Fruit fly (Drosophila melanogaster) whole organism, embryonic: ENCODE results near the gene Gr63a.
A peak's percentile ranks its signal among the peaks of the same experiment; 100 is the strongest.

Experiments used
- BtbVII ChIP-seq: fragments of 200-800 bp; sonication (Bioruptor generic); optimal IDR thresholded peaks from 3 replicates; lab custom pipeline; 2017; ENCODE audit warnings: missing biosample characterization, mild to moderate bottlenecking, missing genetic modification characterization
- CG10431 ChIP-seq: fragments of 200-800 bp; sonication (Bioruptor generic); optimal IDR thresholded peaks from 3 replicates; lab custom pipeline; 2018; ENCODE audit warnings: missing biosample characterization, mild to moderate bottlenecking, missing genetic modification characterization
- CG1233 ChIP-seq: fragments of 200-800 bp; sonication (Bioruptor generic); optimal IDR thresholded peaks from 4 replicates; lab custom pipeline; 2018; ENCODE audit warnings: missing biosample characterization, mild to moderate bottlenecking, missing genetic modification characterization
- CG12744 ChIP-seq: fragments of 200-800 bp; sonication (Bioruptor generic); optimal IDR thresholded peaks from 2 replicates; lab custom pipeline; 2016; ENCODE audit warnings: missing biosample characterization, missing genetic modification characterization
- CG15073 ChIP-seq: fragments of 200-800 bp; sonication (Bioruptor generic); optimal IDR thresholded peaks from 2 replicates; lab custom pipeline; 2016; ENCODE audit warnings: missing biosample characterization, missing genetic modification characterization
- CG16779 ChIP-seq: fragments of 200-800 bp; sonication (Bioruptor generic); IDR thresholded peaks from 2 replicates; pipeline ENCODE4 v1.3.6; 2022; ENCODE audit warnings: missing biosample characterization, missing genetic modification characterization
- CG17802 ChIP-seq: fragments of 200-800 bp; sonication (Bioruptor generic); optimal IDR thresholded peaks from 2 replicates; lab custom pipeline; 2018; ENCODE audit warnings: missing biosample characterization, mild to moderate bottlenecking, missing genetic modification characterization, moderate library complexity
- CG1832 ChIP-seq: fragments of 200-800 bp; sonication (Bioruptor generic); optimal IDR thresholded peaks from 2 replicates; lab custom pipeline; 2017; ENCODE audit warnings: missing biosample characterization, mild to moderate bottlenecking, missing genetic modification characterization, inconsistent platforms
- CG18599 ChIP-seq: fragments of 200-800 bp; sonication (Bioruptor generic); optimal IDR thresholded peaks from 3 replicates; lab custom pipeline; 2017; ENCODE audit warnings: missing biosample characterization, missing genetic modification characterization, mild to moderate bottlenecking, moderate library complexity, missing genetic modification reagents
- CG30020 ChIP-seq: fragments of 200-800 bp; optimal IDR thresholded peaks from 2 replicates; lab custom pipeline; 2019; ENCODE audit warnings: missing biosample characterization, mild to moderate bottlenecking, missing genetic modification characterization, moderate library complexity
- CG31224 ChIP-seq: fragments of 200-800 bp; sonication (Bioruptor generic); IDR thresholded peaks from 2 replicates; pipeline ENCODE4 v1.3.6; 2022; ENCODE audit warnings: missing biosample characterization, missing genetic modification characterization
- CG31388 ChIP-seq: fragments of 200-800 bp; sonication (Bioruptor generic); optimal IDR thresholded peaks from 2 replicates; lab custom pipeline; 2016; ENCODE audit warnings: missing biosample characterization, missing genetic modification characterization
- CG34224 ChIP-seq: fragments of 200-800 bp; sonication (Bioruptor generic); IDR thresholded peaks from 3 replicates; pipeline ENCODE4 v1.3.6; 2022; ENCODE audit warnings: missing biosample characterization, missing genetic modification characterization; ENCODE audit not compliant: partially characterized antibody
- CG34422 ChIP-seq: fragments of 200-800 bp; sonication (Bioruptor generic); IDR thresholded peaks from 3 replicates; pipeline ENCODE4 v1.3.6; 2022; ENCODE audit warnings: missing biosample characterization, missing genetic modification characterization
- CG4328 ChIP-seq: fragments of 200-800 bp; sonication (Bioruptor generic); optimal IDR thresholded peaks from 3 replicates; lab custom pipeline; 2017; ENCODE audit warnings: missing biosample characterization, missing genetic modification reagents, missing genetic modification characterization
- CG6813 ChIP-seq: fragments of 200-800 bp; sonication (Bioruptor generic); optimal IDR thresholded peaks from 2 replicates; lab custom pipeline; 2017; ENCODE audit warnings: missing biosample characterization, missing genetic modification characterization, mild to moderate bottlenecking, moderate library complexity, missing genetic modification reagents
- CG7745 ChIP-seq: fragments of 200-800 bp; sonication (Bioruptor generic); optimal IDR thresholded peaks from 2 replicates; lab custom pipeline; 2018; ENCODE audit warnings: missing biosample characterization, mild to moderate bottlenecking, missing genetic modification characterization, moderate library complexity
- CG7987 ChIP-seq: fragments of 200-800 bp; sonication (Bioruptor generic); optimal IDR thresholded peaks from 2 replicates; lab custom pipeline; 2018; ENCODE audit warnings: missing biosample characterization, mild to moderate bottlenecking, missing genetic modification characterization, moderate library complexity
- CG9437 ChIP-seq: fragments of 200-800 bp; sonication (Bioruptor generic); optimal IDR thresholded peaks from 2 replicates; lab custom pipeline; 2018; ENCODE audit warnings: missing biosample characterization, mild to moderate bottlenecking, missing genetic modification characterization
- Dad ChIP-seq: fragments of 200-800 bp; sonication (Bioruptor generic); optimal IDR thresholded peaks from 3 replicates; lab custom pipeline; 2016; ENCODE audit warnings: missing biosample characterization, missing genetic modification characterization
- E2f1 ChIP-seq: fragments of 200-800 bp; sonication (Bioruptor generic); IDR thresholded peaks from 2 replicates; pipeline ENCODE4 v1.3.6; 2022; ENCODE audit warnings: missing biosample characterization, missing genetic modification characterization
- ERR ChIP-seq: fragments of 200-800 bp; sonication (Bioruptor generic); optimal IDR thresholded peaks from 2 replicates; lab custom pipeline; 2016; ENCODE audit warnings: missing biosample characterization, missing genetic modification characterization
- Elba2 ChIP-seq: fragments of 200-800 bp; sonication (Bioruptor generic); optimal IDR thresholded peaks from 3 replicates; lab custom pipeline; 2016; ENCODE audit warnings: missing biosample characterization, missing genetic modification characterization
- Gug ChIP-seq: fragments of 200-800 bp; sonication (Bioruptor generic); IDR thresholded peaks from 4 replicates; pipeline ENCODE4 v1.3.6; 2022; ENCODE audit warnings: missing biosample characterization, missing genetic modification characterization
- HLH4C ChIP-seq: fragments of 200-800 bp; sonication (Bioruptor generic); IDR thresholded peaks from 3 replicates; pipeline ENCODE4 v1.3.6; 2022; ENCODE audit warnings: missing biosample characterization, missing genetic modification characterization; ENCODE audit not compliant: partially characterized antibody
- HLH54F ChIP-seq: fragments of 200-800 bp; sonication (Bioruptor generic); optimal IDR thresholded peaks from 3 replicates; lab custom pipeline; 2016; ENCODE audit warnings: missing biosample characterization, missing genetic modification characterization
- Hey ChIP-seq: fragments of 200-800 bp; sonication (Bioruptor generic); optimal IDR thresholded peaks from 3 replicates; lab custom pipeline; 2018; ENCODE audit warnings: missing biosample characterization, mild to moderate bottlenecking, missing genetic modification characterization
- Hr51 ChIP-seq, 2 experiments: fragments of 200-800 bp; sonication (Bioruptor generic); optimal IDR thresholded peaks; 2 replicates in 1 of 2; 3 replicates in 1 of 2; lab custom pipeline; 2016 to 2018; ENCODE audit warnings: missing biosample characterization in 2 of 2, missing genetic modification characterization in 2 of 2, mild to moderate bottlenecking in 1 of 2, moderate library complexity in 1 of 2
- Lhr ChIP-seq: fragments of 200-800 bp; sonication (Bioruptor generic); optimal IDR thresholded peaks from 3 replicates; lab custom pipeline; 2017; ENCODE audit warnings: mild to moderate bottlenecking, missing biosample characterization, missing genetic modification reagents, missing genetic modification characterization
- MBD-R2 ChIP-seq: fragments of 200-800 bp; sonication (Bioruptor generic); IDR thresholded peaks from 2 replicates; pipeline ENCODE4 v1.3.6; 2022; ENCODE audit warnings: missing biosample characterization, missing genetic modification characterization
- Med ChIP-seq: fragments of 200-800 bp; sonication (Bioruptor generic); peaks from one replicate; lab custom pipeline; 2016; ENCODE audit warnings: missing biosample characterization, missing genetic modification characterization, mild to moderate bottlenecking, inconsistent platforms, moderate library complexity
- Rx ChIP-seq: fragments of 200-800 bp; sonication (Bioruptor generic); IDR thresholded peaks from 2 replicates; pipeline ENCODE4 v1.3.6; 2022; ENCODE audit warnings: missing biosample characterization, missing genetic modification characterization
- Scr ChIP-seq: fragments of 200-800 bp; sonication (Bioruptor generic); IDR thresholded peaks from 2 replicates; pipeline ENCODE4 v1.3.6; 2022; ENCODE audit warnings: missing biosample characterization, missing genetic modification characterization; ENCODE audit not compliant: partially characterized antibody
- Six4 ChIP-seq: fragments of 200-800 bp; sonication (Bioruptor generic); optimal IDR thresholded peaks from 2 replicates; lab custom pipeline; 2016; ENCODE audit warnings: missing biosample characterization, missing genetic modification characterization
- Sox100B ChIP-seq: fragments of 200-800 bp; sonication (Bioruptor generic); optimal IDR thresholded peaks from 3 replicates; lab custom pipeline; 2018; ENCODE audit warnings: missing biosample characterization, mild to moderate bottlenecking, missing genetic modification characterization
- Spps ChIP-seq: fragments of 200-800 bp; sonication (Bioruptor generic); optimal IDR thresholded peaks from 2 replicates; lab custom pipeline; 2018; ENCODE audit warnings: missing biosample characterization, mild to moderate bottlenecking, missing genetic modification characterization
- Ssrp ChIP-seq: fragments of 200-800 bp; sonication (Bioruptor generic); optimal IDR thresholded peaks from 2 replicates; lab custom pipeline; 2018; ENCODE audit warnings: missing biosample characterization, mild to moderate bottlenecking, missing genetic modification characterization, moderate library complexity
- amos ChIP-seq: fragments of 200-800 bp; sonication (Bioruptor generic); IDR thresholded peaks from 2 replicates; pipeline ENCODE4 v1.3.6; 2022; ENCODE audit warnings: missing biosample characterization, missing genetic modification characterization; ENCODE audit not compliant: partially characterized antibody
- br ChIP-seq: fragments of >200 bp; optimal IDR thresholded peaks from 2 replicates; lab custom pipeline; 2017
- danr ChIP-seq: fragments of 200-800 bp; sonication (Bioruptor generic); IDR thresholded peaks from 2 replicates; pipeline ENCODE4 v1.3.6; 2022; ENCODE audit warnings: missing biosample characterization, missing genetic modification characterization
- fd3F ChIP-seq: fragments of 200-800 bp; sonication (Bioruptor generic); optimal IDR thresholded peaks from 2 replicates; lab custom pipeline; 2018; ENCODE audit warnings: missing biosample characterization, mild to moderate bottlenecking, missing genetic modification characterization, moderate library complexity
- gce ChIP-seq: fragments of 200-800 bp; sonication (Bioruptor generic); IDR thresholded peaks from 3 replicates; pipeline ENCODE4 v1.3.6; 2022; ENCODE audit warnings: missing biosample characterization, missing genetic modification characterization
- insv ChIP-seq, 2 experiments: fragments of 200-800 bp; sonication (Bioruptor generic); optimal IDR thresholded peaks; 3 replicates each; lab custom pipeline; 2016 to 2018; ENCODE audit warnings: missing biosample characterization in 2 of 2, missing genetic modification characterization in 2 of 2
- knrl ChIP-seq: fragments of 200-800 bp; sonication (Bioruptor generic); IDR thresholded peaks from 3 replicates; pipeline ENCODE4 v1.3.6; 2022; ENCODE audit warnings: missing biosample characterization, missing genetic modification characterization; ENCODE audit not compliant: partially characterized antibody
- lmd ChIP-seq: fragments of 200-800 bp; sonication (Bioruptor generic); IDR thresholded peaks from 2 replicates; pipeline ENCODE4 v1.3.6; 2022; ENCODE audit warnings: missing biosample characterization, missing genetic modification characterization
- run ChIP-seq: fragments of 200-800 bp; sonication (Bioruptor generic); optimal IDR thresholded peaks from 3 replicates; lab custom pipeline; 2018; ENCODE audit warnings: missing biosample characterization, mild to moderate bottlenecking, missing genetic modification characterization
- shn ChIP-seq: fragments of 200-800 bp; sonication (Bioruptor generic); optimal IDR thresholded peaks from 3 replicates; lab custom pipeline; 2016; ENCODE audit warnings: missing biosample characterization, missing genetic modification characterization
- sna ChIP-seq: fragments of 200-800 bp; sonication (Bioruptor generic); IDR thresholded peaks from 2 replicates; pipeline ENCODE4 v1.3.6; 2022; ENCODE audit warnings: missing biosample characterization, missing genetic modification characterization; ENCODE audit not compliant: partially characterized antibody
- stc ChIP-seq: fragments of 200-800 bp; sonication (Bioruptor generic); IDR thresholded peaks from 2 replicates; pipeline ENCODE4 v1.3.6; 2022; ENCODE audit warnings: missing biosample characterization, missing genetic modification characterization
- tna ChIP-seq: fragments of 200-800 bp; sonication (Bioruptor generic); IDR thresholded peaks from 2 replicates; pipeline ENCODE4 v1.3.6; 2022; ENCODE audit warnings: missing biosample characterization, missing genetic modification characterization; ENCODE audit not compliant: partially characterized antibody
- wdn ChIP-seq: fragments of 200-800 bp; sonication (Bioruptor generic); IDR thresholded peaks from 2 replicates; pipeline ENCODE4 v1.3.6; 2022; ENCODE audit warnings: missing biosample characterization, missing genetic modification characterization

Gene Gr63a

DNA sequence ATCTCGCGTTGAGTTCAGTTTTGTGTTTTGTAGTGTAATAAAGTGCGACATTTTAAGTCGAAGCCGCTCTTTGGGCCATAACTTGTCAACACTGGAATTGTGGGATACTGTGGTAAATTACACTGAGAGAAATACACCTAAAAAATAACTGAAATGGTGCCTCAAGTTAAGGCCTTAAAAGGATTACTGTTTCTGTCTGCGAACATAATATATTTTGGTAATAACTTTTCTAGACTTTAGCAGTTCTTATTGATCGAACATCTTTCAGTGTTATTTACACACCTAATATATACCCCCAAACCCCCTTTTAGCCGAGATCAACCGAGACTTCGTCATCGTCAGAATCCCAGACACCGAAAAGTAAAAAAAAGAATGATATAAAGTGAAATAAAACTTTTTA lies 44.6 kb downstream of the Gr63a start:
- TF ChIP-seq CG7987 (GFP tag; lab: Kevin White, UChicago) (no peak), br (no peak), run (tag; lab: Kevin White, UChicago) (no peak), fd3F (GFP tag; lab: Kevin White, UChicago) (no peak), CG12744 (GFP tag; lab: Kevin White, UChicago) (no peak), wdn (GFP tag; lab: Robert Waterston, UW) (no peak), Sox100B (peak; percentile 7), gce (no peak), lmd (GFP tag; lab: Robert Waterston, UW) (no peak; the same call in 1 of the 2 replicates), danr (GFP tag; lab: Robert Waterston, UW) (no peak), CG4328 (GFP tag; lab: Kevin White, UChicago) (no peak), CG1233 (no peak), insv (GFP tag; optimal IDR thresholded peaks at IDR 0.05; lab: Kevin White, UChicago) (no peak), ERR (GFP tag; lab: Kevin White, UChicago) (no peak), CG9437 (no peak), Med (GFP tag; lab: Kevin White, UChicago) (peak; percentile 87), BtbVII (no peak), CG34224 (GFP tag; lab: Robert Waterston, UW) (no peak), HLH4C (GFP tag; lab: Robert Waterston, UW) (no peak), tna (GFP tag; lab: Robert Waterston, UW) (no peak), Gug (0 out of 4 replicates have a peak, but pooled peaks have one; percentile 11), Hey (tag; lab: Kevin White, UChicago) (no peak), CG6813 (GFP tag; lab: Kevin White, UChicago) (no peak), Scr (GFP tag; lab: Robert Waterston, UW) (no peak), Elba2 (GFP tag; lab: Kevin White, UChicago) (no peak), Rx (no peak), CG30020 (no peak), CG15073 (GFP tag; lab: Kevin White, UChicago) (no peak), CG1832 (GFP tag; lab: Kevin White, UChicago) (no peak), Lhr (GFP tag; lab: Kevin White, UChicago) (no peak), shn (GFP tag; lab: Kevin White, UChicago) (no peak), CG17802 (tag; lab: Kevin White, UChicago) (no peak), CG31224 (no peak), stc (GFP tag; lab: Robert Waterston, UW) (no peak), Hr51 (GFP tag; optimal IDR thresholded peaks at IDR 0.05; lab: Kevin White, UChicago) (no peak), amos (GFP tag; lab: Robert Waterston, UW) (no peak), Spps (tag; lab: Kevin White, UChicago) (no peak), CG34422 (GFP tag; lab: Robert Waterston, UW) (no peak), sna (no peak), E2f1 (GFP tag; lab: Robert Waterston, UW) (no peak), Dad (GFP tag; lab: Kevin White, UChicago) (no peak), HLH54F (no peak), Six4 (peak; percentile 44), CG7745 (tag; lab: Kevin White, UChicago) (no peak), CG31388 (GFP tag; lab: Kevin White, UChicago) (no peak), knrl (no peak), MBD-R2 (GFP tag; lab: Robert Waterston, UW) (no peak), Ssrp (tag; lab: Kevin White, UChicago) (peak; percentile 45), CG16779 (no peak), CG10431 (GFP tag; lab: Kevin White, UChicago) (no peak), CG18599 (no peak)
